Worm (Caenorhabditis elegans) whole organism, young adult: ENCODE measurements around the gene toh-1.

Source experiments
- B0336.3 ChIP-seq: fragments of 200-800 bp; sonication (Bioruptor generic); IDR thresholded peaks from 2 replicates; pipeline ENCODE4 v1.3.6; 2022; ENCODE audit warnings: missing genetic modification characterization, missing compliant biosample characterization
- F10E7.11 ChIP-seq: sonication (generic microtip); optimal IDR thresholded peaks from 2 replicates; lab custom pipeline; 2017; ENCODE audit warnings: mild to moderate bottlenecking, missing genetic modification characterization, moderate library complexity, missing compliant biosample characterization
- F22D6.2 ChIP-seq: sonication (generic microtip); optimal IDR thresholded peaks from 2 replicates; lab custom pipeline; 2016; ENCODE audit warnings: mild to moderate bottlenecking, missing genetic modification characterization, missing compliant biosample characterization
- F37B4.10 ChIP-seq: fragments of 200-800 bp; sonication (Bioruptor generic); IDR thresholded peaks from 2 replicates; pipeline ENCODE4 v1.3.6; 2022; ENCODE audit warnings: missing genetic modification characterization, missing compliant biosample characterization
- F39B2.1 ChIP-seq: fragments of 200-800 bp; sonication (Bioruptor generic); IDR thresholded peaks from 2 replicates; pipeline ENCODE4 v1.3.6; 2022; ENCODE audit warnings: missing genetic modification reagents, missing genetic modification characterization, missing compliant biosample characterization
- Y53F4B.3 ChIP-seq: fragments of 200-800 bp; sonication (Bioruptor generic); IDR thresholded peaks from 2 replicates; pipeline ENCODE4 v1.3.6; 2022; ENCODE audit warnings: missing genetic modification reagents, missing genetic modification characterization, missing compliant biosample characterization
- ama-1 ChIP-seq, 3 experiments: fragments of 150-350 bp in 1 of 3; sonication (generic microtip) in 2 of 3; optimal IDR thresholded peaks; 2 replicates each; lab custom pipeline; 2014 to 2018; ENCODE audit warnings: missing biosample characterization in 2 of 3, missing genetic modification characterization in 2 of 3, missing genetic modification reagents in 2 of 3
- aptf-2 ChIP-seq: fragments of 200-800 bp; sonication (Bioruptor generic); conservative IDR thresholded peaks from 2 replicates; pipeline ENCODE4 v1.3.6; 2022; ENCODE audit warnings: missing genetic modification reagents, missing genetic modification characterization, missing compliant biosample characterization
- atf-7 ChIP-seq: sonication (generic microtip); optimal IDR thresholded peaks from 2 replicates; lab custom pipeline; 2017; ENCODE audit warnings: mild to moderate bottlenecking, missing genetic modification characterization, missing compliant biosample characterization
- attf-6 ChIP-seq: fragments of 200-800 bp; sonication (Bioruptor generic); IDR thresholded peaks from 2 replicates; pipeline ENCODE4 v1.3.6; 2022; ENCODE audit warnings: missing genetic modification reagents, missing genetic modification characterization, missing compliant biosample characterization
- cebp-1 ChIP-seq, 2 experiments: fragments of 200-800 bp in 1 of 2; sonication (Bioruptor generic) in 1 of 2; sonication (generic microtip) in 1 of 2; IDR thresholded peaks in 1 of 2; optimal IDR thresholded peaks in 1 of 2; 2 replicates each; pipeline versions ENCODE4 v1.3.6 to Lab custom; 2017 to 2022; ENCODE audit warnings: missing compliant biosample characterization in 2 of 2, missing genetic modification characterization in 2 of 2, mild to moderate bottlenecking in 1 of 2, missing genetic modification reagents in 1 of 2, moderate library complexity in 1 of 2
- cebp-2 ChIP-seq: fragments of 200-800 bp; sonication (Bioruptor generic); IDR thresholded peaks from 2 replicates; pipeline ENCODE4 v1.3.6; 2022; ENCODE audit warnings: missing genetic modification characterization, missing compliant biosample characterization
- ceh-27 ChIP-seq: fragments of 200-800 bp; sonication (Bioruptor generic); optimal IDR thresholded peaks from 2 replicates; lab custom pipeline; 2018; ENCODE audit warnings: mild to moderate bottlenecking, missing genetic modification characterization, moderate library complexity, missing compliant biosample characterization
- ceh-91 ChIP-seq: fragments of 200-800 bp; sonication (Bioruptor generic); IDR thresholded peaks from 2 replicates; pipeline ENCODE4 v1.3.6; 2022; ENCODE audit warnings: missing genetic modification reagents, missing genetic modification characterization, missing compliant biosample characterization
- efl-1 ChIP-seq: fragments of 150-350 bp; optimal IDR thresholded peaks from 2 replicates; lab custom pipeline; 2014; ENCODE audit warnings: missing biosample characterization, missing genetic modification reagents, missing genetic modification characterization
- gei-17 ChIP-seq: fragments of 200-800 bp; sonication (Bioruptor generic); optimal IDR thresholded peaks from 2 replicates; lab custom pipeline; 2018; ENCODE audit warnings: mild to moderate bottlenecking, missing genetic modification characterization, missing compliant biosample characterization
- hlh-26 ChIP-seq: fragments of 200-800 bp; sonication (Bioruptor generic); conservative IDR thresholded peaks from 2 replicates; pipeline ENCODE4 v1.3.6; 2022; ENCODE audit warnings: missing genetic modification reagents, missing genetic modification characterization, missing compliant biosample characterization
- hmg-20 ChIP-seq: fragments of 200-800 bp; sonication (Bioruptor generic); IDR thresholded peaks from 2 replicates; pipeline ENCODE4 v1.3.6; 2022; ENCODE audit warnings: missing genetic modification reagents, missing genetic modification characterization, missing compliant biosample characterization
- let-526 ChIP-seq: fragments of 200-800 bp; sonication (Bioruptor generic); IDR thresholded peaks from 2 replicates; pipeline ENCODE4 v1.3.6; 2022; ENCODE audit warnings: missing genetic modification reagents, missing genetic modification characterization, missing compliant biosample characterization
- lin-40 ChIP-seq: sonication (generic microtip); optimal IDR thresholded peaks from 2 replicates; lab custom pipeline; 2016; ENCODE audit warnings: missing genetic modification characterization, mild to moderate bottlenecking, missing compliant biosample characterization, missing genotype, missing genetic modification reagents
- lin-54 ChIP-seq: fragments of 200-800 bp; sonication (Bioruptor generic); optimal IDR thresholded peaks from 2 replicates; lab custom pipeline; 2018; ENCODE audit warnings: mild to moderate bottlenecking, missing genetic modification characterization, missing compliant biosample characterization
- lsl-1 ChIP-seq: fragments of 200-800 bp; sonication (Bioruptor generic); optimal IDR thresholded peaks from 2 replicates; lab custom pipeline; 2018; ENCODE audit warnings: mild to moderate bottlenecking, missing genetic modification characterization, moderate library complexity, missing compliant biosample characterization
- mcd-1 ChIP-seq: fragments of 200-800 bp; sonication (Bioruptor generic); IDR thresholded peaks from 2 replicates; pipeline ENCODE4 v1.3.6; 2022; ENCODE audit warnings: missing genetic modification reagents, missing genetic modification characterization, missing compliant biosample characterization
- nfya-2 ChIP-seq: fragments of 200-800 bp; sonication (Bioruptor generic); IDR thresholded peaks from 2 replicates; pipeline ENCODE4 v1.3.6; 2022; ENCODE audit warnings: missing genetic modification reagents, missing genetic modification characterization, missing compliant biosample characterization
- nhr-120 ChIP-seq: fragments of 200-800 bp; sonication (Bioruptor generic); IDR thresholded peaks from 2 replicates; pipeline ENCODE4 v1.3.6; 2022; ENCODE audit warnings: missing genetic modification characterization, missing compliant biosample characterization
- rpc-1 ChIP-seq, 2 experiments: fragments of 150-350 bp in 1 of 2; sonication (generic microtip) in 1 of 2; optimal IDR thresholded peaks; 2 replicates each; lab custom pipeline; 2014 to 2018; ENCODE audit warnings: missing biosample characterization in 1 of 2, missing genetic modification characterization in 1 of 2, missing genetic modification reagents in 1 of 2, missing genotype in 1 of 2
- somi-1 ChIP-seq: fragments of 200-800 bp; sonication (Bioruptor generic); optimal IDR thresholded peaks from 2 replicates; lab custom pipeline; 2018; ENCODE audit warnings: mild to moderate bottlenecking, missing genetic modification characterization, missing compliant biosample characterization
- tbx-9 ChIP-seq: sonication (generic microtip); optimal IDR thresholded peaks from 2 replicates; lab custom pipeline; 2016; ENCODE audit warnings: borderline replicate concordance, missing genetic modification characterization, inconsistent platforms, missing compliant biosample characterization
- tlf-1 ChIP-seq: fragments of 200-800 bp; sonication (Bioruptor generic); optimal IDR thresholded peaks from 2 replicates; lab custom pipeline; 2018; ENCODE audit warnings: mild to moderate bottlenecking, missing genetic modification characterization, missing compliant biosample characterization
- zim-3 ChIP-seq: sonication (generic microtip); optimal IDR thresholded peaks from 2 replicates; lab custom pipeline; 2017; ENCODE audit warnings: mild to moderate bottlenecking, missing genetic modification characterization, moderate library complexity, missing compliant biosample characterization
- ztf-22 ChIP-seq: fragments of 200-800 bp; sonication (Bioruptor generic); optimal IDR thresholded peaks from 2 replicates; lab custom pipeline; 2018; ENCODE audit warnings: mild to moderate bottlenecking, missing genetic modification characterization, moderate library complexity, missing compliant biosample characterization
- ztf-3 ChIP-seq: fragments of 200-800 bp; sonication (Bioruptor generic); optimal IDR thresholded peaks from 2 replicates; lab custom pipeline; 2018; ENCODE audit warnings: mild to moderate bottlenecking, missing genetic modification characterization, missing compliant biosample characterization

toh-1 gene

DNA sequence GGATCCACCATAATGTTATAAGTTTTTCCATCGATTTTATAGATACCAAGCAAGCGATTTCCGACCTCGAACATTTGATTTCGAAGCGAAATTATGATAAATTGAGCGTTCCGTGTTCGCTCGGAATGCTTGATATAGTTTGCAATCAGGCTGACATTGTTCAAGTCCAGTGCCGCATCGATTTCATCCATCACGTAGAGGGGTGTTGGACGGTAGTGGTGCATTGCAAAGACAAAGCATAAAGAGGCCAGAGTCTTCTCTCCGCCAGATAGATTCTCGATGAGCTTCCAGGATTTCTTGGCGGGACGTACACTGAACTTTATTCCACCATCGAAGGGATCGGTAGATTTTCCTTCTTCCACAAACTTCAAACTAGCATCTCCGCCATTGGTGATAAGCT lies 5.6 kb upstream of the toh-1 start:
- TF ChIP-seq mcd-1 (GFP tag; lab: Robert Waterston, UW) (no peak), ztf-22 (GFP tag; lab: Kevin White, UChicago) (no peak), F10E7.11 (tag; lab: Kevin White, UChicago) (no peak), hlh-26 (no peak), attf-6 (GFP tag; lab: Robert Waterston, UW) (no peak), F37B4.10 (no peak), zim-3 (tag; lab: Kevin White, UChicago) (no peak), gei-17 (GFP tag; lab: Kevin White, UChicago) (no peak), ceh-91 (GFP tag; lab: Robert Waterston, UW) (no peak), Y53F4B.3 (no peak), nhr-120 (GFP tag; lab: Robert Waterston, UW) (no peak), lin-40 (no peak)

DNA sequence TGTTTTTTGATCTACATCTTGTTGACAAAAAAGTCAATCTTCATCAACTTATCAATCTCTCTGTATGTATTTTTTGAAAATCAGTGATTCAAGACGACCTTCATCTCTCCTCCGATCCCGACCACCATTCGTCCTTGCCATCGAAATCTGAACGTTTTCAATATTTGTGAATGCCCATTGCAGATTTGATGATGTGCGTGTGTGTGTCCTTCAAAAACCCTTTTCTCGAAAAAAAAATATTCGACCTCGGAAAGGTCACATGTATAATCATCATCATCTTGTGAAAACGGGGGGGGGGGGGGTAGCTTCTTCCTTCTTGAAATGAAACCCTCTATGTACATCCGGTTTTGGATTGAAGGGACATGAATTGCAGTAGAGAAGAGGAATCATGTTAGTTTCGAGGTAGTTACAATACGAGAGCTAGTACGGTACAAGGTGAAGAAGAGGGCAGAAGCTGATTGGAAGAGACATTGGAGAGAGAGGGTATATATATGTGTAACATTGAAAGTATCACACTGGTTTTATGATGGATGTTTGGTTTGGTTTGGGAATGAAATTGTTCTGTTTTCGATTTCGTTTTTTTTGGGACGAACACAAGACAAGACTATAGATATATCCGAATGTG lies 3.7 kb upstream of the toh-1 start:
- TF ChIP-seq atf-7 (tag; lab: Kevin White, UChicago) (no peak), let-526 (GFP tag; lab: Robert Waterston, UW) (no peak), cebp-1 (GFP tag; IDR thresholded peaks at IDR 0.05; lab: Robert Waterston, UW) (no peak), cebp-1 (tag; optimal IDR thresholded peaks at IDR 0.05; lab: Kevin White, UChicago) (peak; percentile 3), aptf-2 (GFP tag; lab: Robert Waterston, UW) (no peak), B0336.3 (GFP tag; lab: Robert Waterston, UW) (no peak)

DNA sequence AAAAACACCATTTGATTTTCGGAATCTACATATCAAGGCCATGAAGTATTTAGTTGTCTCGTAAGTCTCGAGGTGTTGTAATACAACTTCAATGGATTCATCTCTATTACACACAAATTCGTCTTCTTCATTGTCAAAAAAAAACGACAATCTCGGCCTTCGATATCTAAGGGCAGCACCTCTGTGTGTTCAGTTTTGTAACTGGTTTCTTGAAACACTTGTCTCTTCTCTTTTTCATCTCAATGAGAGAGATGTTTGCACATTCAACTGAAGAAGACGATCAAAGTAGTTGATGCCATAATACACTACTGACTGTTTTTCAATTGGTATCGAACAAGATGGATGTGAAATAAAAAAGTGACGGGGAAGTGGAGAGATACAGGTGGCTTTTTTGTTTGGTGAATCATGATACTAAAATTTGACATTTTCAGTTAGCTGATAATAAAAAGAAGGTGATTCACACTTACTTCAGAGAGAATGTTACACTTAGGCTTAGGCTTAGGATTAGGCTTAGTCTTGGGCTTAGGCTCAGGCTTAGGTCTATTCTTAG lies 2.6 kb upstream of the toh-1 start:
- TF ChIP-seq gei-17 (GFP tag; lab: Kevin White, UChicago) (no peak), ztf-3 (no peak), rpc-1 (optimal IDR thresholded peaks at IDR 0.05; lab: Kevin White, UChicago) (no peak), rpc-1 (tag; optimal IDR thresholded peaks at IDR 0.05; lab: Kevin White, UChicago) (no peak), F10E7.11 (tag; lab: Kevin White, UChicago) (no peak), efl-1 (no peak), lin-40 (peak; percentile 1), ama-1 (optimal IDR thresholded peaks at IDR 0.05; lab: Kevin White, UChicago) (no peak), ama-1 (GFP tag; optimal IDR thresholded peaks at IDR 0.05; lab: Kevin White, UChicago) (no peak), lsl-1 (no peak), tbx-9 (tag; lab: Kevin White, UChicago) (no peak), F22D6.2 (tag; lab: Kevin White, UChicago) (no peak), cebp-1 (GFP tag; IDR thresholded peaks at IDR 0.05; lab: Robert Waterston, UW) (no peak), cebp-1 (tag; optimal IDR thresholded peaks at IDR 0.05; lab: Kevin White, UChicago) (no peak), lin-54 (no peak), ceh-27 (peak; percentile 5)
- TF ChIP-seq, all 124 proteins: peak for 2

DNA sequence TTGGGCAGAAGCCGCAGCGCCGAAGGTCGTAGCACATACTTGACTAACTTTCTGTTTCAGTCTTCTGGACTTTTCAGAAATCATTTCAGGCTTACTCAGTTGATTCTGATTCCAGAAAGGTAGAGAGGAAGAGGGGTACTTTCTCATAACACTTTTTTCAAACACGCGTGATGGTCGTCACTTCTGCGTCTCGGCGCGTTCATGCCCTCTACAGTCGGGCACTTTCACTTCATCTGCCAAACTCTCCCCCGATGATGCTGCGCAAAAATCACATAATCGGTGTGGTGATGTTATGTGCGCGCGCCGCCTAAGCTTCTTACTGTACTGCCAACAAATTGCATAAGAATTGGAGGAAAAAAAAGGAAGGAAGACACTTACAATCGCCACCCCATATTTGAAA lies 1.2 kb downstream of the toh-1 start:
- TF ChIP-seq nfya-2 (no peak), lin-54 (no peak), tlf-1 (GFP tag; lab: Kevin White, UChicago) (no peak), hmg-20 (GFP tag; lab: Robert Waterston, UW) (no peak), cebp-2 (no peak), F39B2.1 (GFP tag; lab: Robert Waterston, UW) (no peak), somi-1 (GFP tag; lab: Kevin White, UChicago) (no peak)
- TF ChIP-seq, all 124 proteins: peak for 0
